Fruit fly (Drosophila melanogaster) whole organism, adult: ENCODE results near the gene CG31908.
A peak's percentile ranks its signal among the peaks of the same experiment; 100 is the strongest.

Experiments
- CG11617 ChIP-seq: fragments of 200-800 bp; sonication (Bioruptor generic); optimal IDR thresholded peaks from 2 replicates; lab custom pipeline; 2017; ENCODE audit warnings: mild to moderate bottlenecking, missing biosample characterization, missing genetic modification reagents, missing genetic modification characterization
- CG12768 ChIP-seq: fragments of 200-800 bp; sonication (Bioruptor generic); optimal IDR thresholded peaks from 2 replicates; lab custom pipeline; 2017; ENCODE audit warnings: missing biosample characterization, missing genetic modification characterization, mild to moderate bottlenecking, moderate library complexity, missing genetic modification reagents
- CG14711 ChIP-seq: fragments of 200-800 bp; sonication (Bioruptor generic); optimal IDR thresholded peaks from 2 replicates; lab custom pipeline; 2018; ENCODE audit warnings: missing biosample characterization, mild to moderate bottlenecking, missing genetic modification characterization, moderate library complexity
- CG1620 ChIP-seq: fragments of 200-800 bp; sonication (Bioruptor generic); optimal IDR thresholded peaks from 2 replicates; lab custom pipeline; 2016; ENCODE audit warnings: missing biosample characterization, missing genetic modification characterization
- CG33017 ChIP-seq: fragments of 200-800 bp; sonication (Bioruptor generic); optimal IDR thresholded peaks from 2 replicates; lab custom pipeline; 2018; ENCODE audit warnings: missing biosample characterization, mild to moderate bottlenecking, missing genetic modification characterization, moderate library complexity
- CG5204 ChIP-seq: fragments of 200-800 bp; sonication (Bioruptor generic); optimal IDR thresholded peaks from 2 replicates; lab custom pipeline; 2016; ENCODE audit warnings: missing biosample characterization, missing genetic modification characterization
- CG7045 ChIP-seq: fragments of 200-800 bp; sonication (Bioruptor generic); optimal IDR thresholded peaks from 2 replicates; lab custom pipeline; 2017; ENCODE audit warnings: missing biosample characterization, mild to moderate bottlenecking, missing genetic modification characterization
- CG7101 ChIP-seq: fragments of 200-800 bp; sonication (Bioruptor generic); optimal IDR thresholded peaks from 2 replicates; lab custom pipeline; 2018; ENCODE audit warnings: missing biosample characterization, mild to moderate bottlenecking, missing genetic modification characterization, moderate library complexity
- Clk ChIP-seq: fragments of 200-800 bp; sonication (Bioruptor generic); optimal IDR thresholded peaks from 2 replicates; lab custom pipeline; 2017; ENCODE audit warnings: missing biosample characterization, missing genetic modification characterization
- Crg-1 ChIP-seq: fragments of 200-800 bp; sonication (Bioruptor generic); optimal IDR thresholded peaks from 2 replicates; lab custom pipeline; 2016; ENCODE audit warnings: missing biosample characterization, missing genetic modification characterization
- Hr96 ChIP-seq: fragments of 200-800 bp; sonication (Bioruptor generic); optimal IDR thresholded peaks from 2 replicates; lab custom pipeline; 2016; ENCODE audit warnings: missing biosample characterization, missing genetic modification characterization
- Mnt ChIP-seq: fragments of 200-800 bp; sonication (Bioruptor generic); optimal IDR thresholded peaks from 2 replicates; lab custom pipeline; 2016; ENCODE audit warnings: missing biosample characterization, mild to moderate bottlenecking, missing genetic modification characterization
- bab1 ChIP-seq: fragments of 200-800 bp; sonication (Bioruptor generic); optimal IDR thresholded peaks from 3 replicates; lab custom pipeline; 2019; ENCODE audit warnings: missing biosample characterization, mild to moderate bottlenecking, missing genetic modification characterization, moderate library complexity
- cic ChIP-seq: fragments of 200-800 bp; sonication (Bioruptor generic); optimal IDR thresholded peaks from 2 replicates; lab custom pipeline; 2017; ENCODE audit warnings: missing biosample characterization, mild to moderate bottlenecking, missing genetic modification characterization, moderate library complexity
- cnc ChIP-seq, 2 experiments: fragments of >200 bp; optimal IDR thresholded peaks; 2 replicates each; lab custom pipeline; 2017
- kay ChIP-seq: fragments of 200-800 bp; sonication (Bioruptor generic); peaks from one replicate; lab custom pipeline; 2016; ENCODE audit warnings: missing biosample characterization, missing genetic modification characterization, borderline replicate concordance
- ovo ChIP-seq: fragments of 200-800 bp; sonication (Bioruptor generic); optimal IDR thresholded peaks from 2 replicates; lab custom pipeline; 2016; ENCODE audit warnings: missing biosample characterization, missing genetic modification characterization
- pad ChIP-seq: fragments of 200-800 bp; sonication (Bioruptor generic); optimal IDR thresholded peaks from 3 replicates; lab custom pipeline; 2017; ENCODE audit warnings: missing biosample characterization, missing genetic modification characterization, mild to moderate bottlenecking, moderate library complexity, missing genetic modification reagents
- tj ChIP-seq: fragments of 200-800 bp; sonication (Bioruptor generic); optimal IDR thresholded peaks from 3 replicates; lab custom pipeline; 2017; ENCODE audit warnings: missing biosample characterization, mild to moderate bottlenecking, missing genetic modification characterization, moderate library complexity
- toe ChIP-seq: fragments of 200-800 bp; sonication (Bioruptor generic); optimal IDR thresholded peaks from 2 replicates; lab custom pipeline; 2016; ENCODE audit warnings: missing biosample characterization, missing genetic modification characterization

Gene CG31908

dm6 chr2L:7071219-7071618 is 44.0 kb upstream of the CG31908 start:
- no peak for TF ChIP-seq CG7101 (tag; lab: Kevin White, UChicago)
- no peak for TF ChIP-seq Crg-1 (GFP tag; lab: Kevin White, UChicago)
- no peak for TF ChIP-seq ovo (GFP tag; lab: Kevin White, UChicago)
- no peak for TF ChIP-seq Clk (GFP tag; lab: Kevin White, UChicago)
- TF ChIP-seq Mnt (GFP tag; lab: Kevin White, UChicago) = no peak
- no peak for TF ChIP-seq cic (GFP tag; lab: Kevin White, UChicago)
- no peak for TF ChIP-seq kay
- TF ChIP-seq cnc (optimal IDR thresholded peaks at IDR 0.05; lab: Kevin White, UChicago) = no peak
- no peak for TF ChIP-seq toe (GFP tag; lab: Kevin White, UChicago)
- TF ChIP-seq CG11617 (GFP tag; lab: Kevin White, UChicago) = no peak
- TF ChIP-seq CG5204 (GFP tag; lab: Kevin White, UChicago) = no peak
- no peak for TF ChIP-seq CG12768 (GFP tag; lab: Kevin White, UChicago)
- no peak for TF ChIP-seq pad (GFP tag; lab: Kevin White, UChicago)
- TF ChIP-seq CG7045 (GFP tag; lab: Kevin White, UChicago) = no peak
- TF ChIP-seq CG1620 (GFP tag; lab: Kevin White, UChicago) = no peak
- no peak for TF ChIP-seq bab1 (GFP tag; lab: Kevin White, UChicago)
- no peak for TF ChIP-seq tj (GFP tag; lab: Kevin White, UChicago)
- TF ChIP-seq CG33017 (tag; lab: Kevin White, UChicago) = no peak

- TF ChIP-seq bab1 (GFP tag; lab: Kevin White, UChicago) = no peak
Measured at dm6 chr2L:7067683-7068082, 40.5 kb upstream of the CG31908 start, which contains the start of gene Ugt307A1. Gene Ugt307A1, plus strand, starts transcription at chr2L:7067983.

- TF ChIP-seq CG12768 (GFP tag; lab: Kevin White, UChicago) (no peak), toe (GFP tag; lab: Kevin White, UChicago) (no peak), ovo (GFP tag; lab: Kevin White, UChicago) (no peak), CG7101 (tag; lab: Kevin White, UChicago) (no peak), CG11617 (GFP tag; lab: Kevin White, UChicago) (no peak), CG33017 (tag; lab: Kevin White, UChicago) (no peak), CG1620 (GFP tag; lab: Kevin White, UChicago) (no peak), Crg-1 (GFP tag; lab: Kevin White, UChicago) (no peak), Mnt (GFP tag; lab: Kevin White, UChicago) (no peak), CG14711 (no peak), cnc (optimal IDR thresholded peaks at IDR 0.05; lab: Kevin White, UChicago) (no peak), cic (GFP tag; lab: Kevin White, UChicago) (no peak), kay (no peak), bab1 (GFP tag; lab: Kevin White, UChicago) (no peak), tj (GFP tag; lab: Kevin White, UChicago) (no peak), Hr96 (GFP tag; lab: Kevin White, UChicago) (no peak), pad (GFP tag; lab: Kevin White, UChicago) (no peak), Clk (GFP tag; lab: Kevin White, UChicago) (no peak), CG5204 (GFP tag; lab: Kevin White, UChicago) (no peak)
Measured at dm6 chr2L:7065687-7066086, 38.5 kb upstream of the CG31908 start, which contains the start of gene Nuf2. Gene Nuf2, minus strand, starts transcription at chr2L:7065837.

- TF ChIP-seq kay (no peak), CG14711 (no peak), CG33017 (tag; lab: Kevin White, UChicago) (no peak), pad (GFP tag; lab: Kevin White, UChicago) (no peak), tj (GFP tag; lab: Kevin White, UChicago) (no peak), cnc (optimal IDR thresholded peaks at IDR 0.05; lab: Kevin White, UChicago) (peak; percentile 80 to 88), Mnt (GFP tag; lab: Kevin White, UChicago) (no peak), Hr96 (GFP tag; lab: Kevin White, UChicago) (no peak)
Measured at dm6 chr2L:7063721-7064179, 36.6 kb upstream of the CG31908 start, which contains the start of gene Sem1. Gene Sem1, plus strand, starts transcription at chr2L:7063986.

dm6 chr2L:7060751-7061150 is 33.6 kb upstream of the CG31908 start, which contains the start of gene Mst27D:
Gene Mst27D, minus strand, starts transcription at chr2L:7060851.
- TF ChIP-seq Clk (GFP tag; lab: Kevin White, UChicago) = no peak
- TF ChIP-seq cnc (optimal IDR thresholded peaks at IDR 0.05; lab: Kevin White, UChicago) = no peak
- TF ChIP-seq Crg-1 (GFP tag; lab: Kevin White, UChicago) = no peak
- no peak for TF ChIP-seq CG5204 (GFP tag; lab: Kevin White, UChicago)
- no peak for TF ChIP-seq ovo (GFP tag; lab: Kevin White, UChicago)
- no peak for TF ChIP-seq CG7045 (GFP tag; lab: Kevin White, UChicago)
- TF ChIP-seq toe (GFP tag; lab: Kevin White, UChicago) = no peak
- no peak for TF ChIP-seq CG14711
- TF ChIP-seq CG11617 (GFP tag; lab: Kevin White, UChicago) = no peak
- no peak for TF ChIP-seq CG7101 (tag; lab: Kevin White, UChicago)
- no peak for TF ChIP-seq Hr96 (GFP tag; lab: Kevin White, UChicago)
- TF ChIP-seq CG12768 (GFP tag; lab: Kevin White, UChicago) = no peak
- no peak for TF ChIP-seq cic (GFP tag; lab: Kevin White, UChicago)
- TF ChIP-seq kay = no peak
- no peak for TF ChIP-seq CG1620 (GFP tag; lab: Kevin White, UChicago)
- no peak for TF ChIP-seq Mnt (GFP tag; lab: Kevin White, UChicago)
- TF ChIP-seq tj (GFP tag; lab: Kevin White, UChicago) = no peak
